Worm (Caenorhabditis elegans) whole organism, early embryonic: ENCODE results near the gene T09E8.4.

ENCODE experiments used
- aly-1 ChIP-seq: sonication (generic microtip); optimal IDR thresholded peaks from 2 replicates; lab custom pipeline; 2016; ENCODE audit warnings: missing genetic modification characterization, missing compliant biosample characterization
- ama-1 ChIP-seq: fragments of 150-350 bp; optimal IDR thresholded peaks from 2 replicates; lab custom pipeline; 2014
- hmbx-1 ChIP-seq: sonication (generic microtip); optimal IDR thresholded peaks from 2 replicates; lab custom pipeline; 2016; ENCODE audit warnings: mild to moderate bottlenecking, missing genetic modification characterization, missing compliant biosample characterization

ce11 chrV:13162885-13163284 lies 21.2 kb downstream of the T09E8.4 start:
- TF ChIP-seq ama-1 (lab: Kevin White, UChicago) (no peak), hmbx-1 (tag; lab: Kevin White, UChicago) (no peak), aly-1 (tag; lab: Kevin White, UChicago) (no peak)
